Fruit fly (Drosophila melanogaster) whole organism, embryonic: ENCODE measurements around the gene CG14830.

Experiments used
- B-H1 ChIP-seq: fragments of 200-800 bp; sonication (Bioruptor generic); IDR thresholded peaks from 3 replicates; pipeline ENCODE4 v1.3.6; 2022; ENCODE audit warnings: missing biosample characterization, missing genetic modification characterization
- Blimp-1 ChIP-seq: fragments of 200-800 bp; sonication (Bioruptor generic); optimal IDR thresholded peaks from 3 replicates; lab custom pipeline; 2018; ENCODE audit warnings: missing biosample characterization, missing genetic modification characterization, mild to moderate bottlenecking, moderate library complexity, missing genetic modification reagents
- C15 ChIP-seq: fragments of 200-800 bp; sonication (Bioruptor generic); IDR thresholded peaks from 3 replicates; pipeline ENCODE4 v1.3.6; 2022; ENCODE audit warnings: missing biosample characterization, missing genetic modification characterization
- CG10959 ChIP-seq: fragments of 200-800 bp; sonication (Bioruptor generic); IDR thresholded peaks from 2 replicates; pipeline ENCODE4 v1.3.6; 2022; ENCODE audit warnings: missing biosample characterization, missing genetic modification characterization
- CG11085 ChIP-seq: fragments of 200-800 bp; sonication (Bioruptor generic); IDR thresholded peaks from 2 replicates; pipeline ENCODE4 v1.3.6; 2022; ENCODE audit warnings: missing biosample characterization, missing genetic modification characterization
- CG12236 ChIP-seq: fragments of 200-800 bp; sonication (Bioruptor generic); optimal IDR thresholded peaks from 2 replicates; lab custom pipeline; 2016; ENCODE audit warnings: missing biosample characterization, missing genetic modification characterization
- CG12942 ChIP-seq: fragments of 200-800 bp; sonication (Bioruptor generic); optimal IDR thresholded peaks from 3 replicates; lab custom pipeline; 2016; ENCODE audit warnings: missing biosample characterization, missing genetic modification characterization
- CG1529 ChIP-seq: fragments of 200-800 bp; sonication (Bioruptor generic); optimal IDR thresholded peaks from 3 replicates; lab custom pipeline; 2018; ENCODE audit warnings: missing biosample characterization, missing genetic modification characterization
- CG16779 ChIP-seq: fragments of 200-800 bp; sonication (Bioruptor generic); IDR thresholded peaks from 2 replicates; pipeline ENCODE4 v1.3.6; 2022; ENCODE audit warnings: missing biosample characterization, missing genetic modification characterization
- CG2199 ChIP-seq: fragments of 200-800 bp; sonication (Bioruptor generic); IDR thresholded peaks from 3 replicates; pipeline ENCODE4 v1.3.6; 2022; ENCODE audit warnings: missing biosample characterization, missing genetic modification characterization
- CG30431 ChIP-seq: fragments of 200-800 bp; sonication (Bioruptor generic); optimal IDR thresholded peaks from 2 replicates; lab custom pipeline; 2017; ENCODE audit warnings: missing biosample characterization, missing genetic modification characterization
- CG4424 ChIP-seq: fragments of 200-800 bp; sonication (Bioruptor generic); optimal IDR thresholded peaks from 3 replicates; lab custom pipeline; 2016; ENCODE audit warnings: missing biosample characterization, missing genetic modification characterization
- CG4707 ChIP-seq: fragments of 200-800 bp; sonication (Bioruptor generic); optimal IDR thresholded peaks from 2 replicates; lab custom pipeline; 2018; ENCODE audit warnings: missing biosample characterization, mild to moderate bottlenecking, missing genetic modification characterization, moderate library complexity
- CG7786 ChIP-seq: fragments of 200-800 bp; sonication (Bioruptor generic); optimal IDR thresholded peaks from 2 replicates; lab custom pipeline; 2016; ENCODE audit warnings: missing biosample characterization, missing genetic modification characterization
- CG7987 ChIP-seq: fragments of 200-800 bp; sonication (Bioruptor generic); optimal IDR thresholded peaks from 2 replicates; lab custom pipeline; 2018; ENCODE audit warnings: missing biosample characterization, mild to moderate bottlenecking, missing genetic modification characterization, moderate library complexity
- Drgx ChIP-seq: fragments of 200-800 bp; sonication (Bioruptor generic); IDR thresholded peaks from 2 replicates; pipeline ENCODE4 v1.3.6; 2022; ENCODE audit warnings: missing biosample characterization, missing genetic modification characterization
- E2f2 ChIP-seq: fragments of 200-800 bp; sonication (Bioruptor generic); IDR thresholded peaks from 2 replicates; pipeline ENCODE4 v1.3.6; 2022; ENCODE audit warnings: missing biosample characterization, missing genetic modification characterization
- Ets65A ChIP-seq: fragments of 200-800 bp; sonication (Bioruptor generic); peaks from one replicate; lab custom pipeline; 2016; ENCODE audit warnings: missing biosample characterization, missing genetic modification characterization
- Fer2 ChIP-seq: fragments of 200-800 bp; sonication (Bioruptor generic); optimal IDR thresholded peaks from 2 replicates; lab custom pipeline; 2018; ENCODE audit warnings: missing biosample characterization, mild to moderate bottlenecking, missing genetic modification characterization, moderate library complexity
- GATAe ChIP-seq: fragments of 200-800 bp; sonication (Bioruptor generic); conservative IDR thresholded peaks from 2 replicates; pipeline ENCODE4 v1.3.6; 2022; ENCODE audit warnings: missing biosample characterization, missing genetic modification characterization
- Gsc ChIP-seq: fragments of 200-800 bp; sonication (Bioruptor generic); IDR thresholded peaks from 2 replicates; pipeline ENCODE4 v1.3.6; 2022; ENCODE audit warnings: missing biosample characterization, missing genetic modification characterization
- Gug ChIP-seq: fragments of 200-800 bp; sonication (Bioruptor generic); IDR thresholded peaks from 4 replicates; pipeline ENCODE4 v1.3.6; 2022; ENCODE audit warnings: missing biosample characterization, missing genetic modification characterization
- HLH4C ChIP-seq: fragments of 200-800 bp; sonication (Bioruptor generic); IDR thresholded peaks from 3 replicates; pipeline ENCODE4 v1.3.6; 2022; ENCODE audit warnings: missing biosample characterization, missing genetic modification characterization; ENCODE audit not compliant: partially characterized antibody
- Hey ChIP-seq: fragments of 200-800 bp; sonication (Bioruptor generic); optimal IDR thresholded peaks from 3 replicates; lab custom pipeline; 2018; ENCODE audit warnings: missing biosample characterization, mild to moderate bottlenecking, missing genetic modification characterization
- Mes4 ChIP-seq: fragments of 200-800 bp; sonication (Bioruptor generic); optimal IDR thresholded peaks from 2 replicates; lab custom pipeline; 2016; ENCODE audit warnings: missing biosample characterization, missing genetic modification characterization
- NFAT ChIP-seq: fragments of 200-800 bp; sonication (Bioruptor generic); IDR thresholded peaks from 2 replicates; pipeline ENCODE4 v1.3.6; 2022; ENCODE audit warnings: missing biosample characterization, missing genetic modification characterization
- Neu2 ChIP-seq: fragments of 200-800 bp; sonication (Bioruptor generic); optimal IDR thresholded peaks from 3 replicates; lab custom pipeline; 2016; ENCODE audit warnings: missing biosample characterization, missing genetic modification characterization, borderline replicate concordance
- PHDP ChIP-seq: fragments of 200-800 bp; sonication (Bioruptor generic); optimal IDR thresholded peaks from 3 replicates; lab custom pipeline; 2018; ENCODE audit warnings: missing biosample characterization, mild to moderate bottlenecking, missing genetic modification characterization, moderate library complexity
- Side ChIP-seq: fragments of 200-800 bp; sonication (Bioruptor generic); optimal IDR thresholded peaks from 2 replicates; lab custom pipeline; 2016; ENCODE audit warnings: missing biosample characterization, missing genetic modification characterization
- Trl ChIP-seq, 3 experiments: fragments of >200 bp in 2 of 3; fragments of 200-800 bp in 1 of 3; sonication (Bioruptor generic) in 1 of 3; optimal IDR thresholded peaks; 2 replicates in 1 of 3; 3 replicates in 2 of 3; lab custom pipeline; 2016 to 2017; ENCODE audit warnings: missing biosample characterization in 1 of 3, missing genetic modification characterization in 1 of 3
- Vsx1 ChIP-seq: fragments of 200-800 bp; sonication (Bioruptor generic); optimal IDR thresholded peaks from 2 replicates; lab custom pipeline; 2017; ENCODE audit warnings: missing biosample characterization, mild to moderate bottlenecking, missing genetic modification characterization, missing genetic modification reagents
- cas ChIP-seq: fragments of 200-800 bp; sonication (Bioruptor generic); IDR thresholded peaks from 2 replicates; pipeline ENCODE4 v1.3.6; 2022; ENCODE audit warnings: missing biosample characterization, missing genetic modification characterization
- cg ChIP-seq: fragments of 200-800 bp; sonication (Bioruptor generic); optimal IDR thresholded peaks from 3 replicates; lab custom pipeline; 2019; ENCODE audit warnings: missing biosample characterization, mild to moderate bottlenecking, missing genetic modification characterization, moderate library complexity
- chm ChIP-seq: fragments of 200-800 bp; sonication (Bioruptor generic); IDR thresholded peaks from 2 replicates; pipeline ENCODE4 v1.3.6; 2022; ENCODE audit warnings: missing biosample characterization, missing genetic modification characterization
- grn ChIP-seq: fragments of 200-800 bp; sonication (Bioruptor generic); optimal IDR thresholded peaks from 3 replicates; lab custom pipeline; 2017; ENCODE audit warnings: missing biosample characterization, missing genetic modification characterization
- hth ChIP-seq: fragments of >200 bp; optimal IDR thresholded peaks from 2 replicates; lab custom pipeline; 2017; ENCODE audit warnings: inconsistent platforms
- kah ChIP-seq: fragments of 200-800 bp; sonication (Bioruptor generic); optimal IDR thresholded peaks from 2 replicates; lab custom pipeline; 2018; ENCODE audit warnings: missing biosample characterization, mild to moderate bottlenecking, missing genetic modification characterization
- nmo ChIP-seq: fragments of 200-800 bp; sonication (Bioruptor generic); optimal IDR thresholded peaks from 2 replicates; lab custom pipeline; 2018; ENCODE audit warnings: missing biosample characterization, mild to moderate bottlenecking, missing genetic modification characterization, moderate library complexity
- prd ChIP-seq, 3 experiments: fragments of >200 bp in 2 of 3; fragments of 200-800 bp in 1 of 3; sonication (Bioruptor generic) in 1 of 3; optimal IDR thresholded peaks in 2 of 3; IDR thresholded peaks in 1 of 3; 2 replicates in 2 of 3; 3 replicates in 1 of 3; pipeline versions ENCODE4 v1.3.6 to Lab custom; 2017 to 2022; ENCODE audit warnings: missing biosample characterization in 1 of 3, missing genetic modification characterization in 1 of 3
- repo ChIP-seq: fragments of 200-800 bp; sonication (Bioruptor generic); optimal IDR thresholded peaks from 2 replicates; lab custom pipeline; 2016; ENCODE audit warnings: missing biosample characterization, missing genetic modification characterization
- scrt ChIP-seq: fragments of 200-800 bp; sonication (Bioruptor generic); optimal IDR thresholded peaks from 2 replicates; lab custom pipeline; 2018; ENCODE audit warnings: missing biosample characterization, mild to moderate bottlenecking, missing genetic modification characterization, moderate library complexity
- sens ChIP-seq: fragments of 200-800 bp; sonication (Bioruptor generic); peaks from one replicate; lab custom pipeline; 2016; ENCODE audit warnings: missing biosample characterization, missing genetic modification characterization
- sisA ChIP-seq: fragments of 200-800 bp; sonication (Bioruptor generic); IDR thresholded peaks from 2 replicates; pipeline ENCODE4 v1.3.6; 2022; ENCODE audit warnings: missing biosample characterization, missing genetic modification characterization
- sna ChIP-seq: fragments of 200-800 bp; sonication (Bioruptor generic); IDR thresholded peaks from 2 replicates; pipeline ENCODE4 v1.3.6; 2022; ENCODE audit warnings: missing biosample characterization, missing genetic modification characterization; ENCODE audit not compliant: partially characterized antibody
- so ChIP-seq: fragments of 200-800 bp; sonication (Bioruptor generic); IDR thresholded peaks from 3 replicates; pipeline ENCODE4 v1.3.6; 2022; ENCODE audit warnings: missing biosample characterization, missing genetic modification characterization
- sqz ChIP-seq: fragments of 200-800 bp; sonication (Bioruptor generic); optimal IDR thresholded peaks from 3 replicates; lab custom pipeline; 2018; ENCODE audit warnings: missing biosample characterization, mild to moderate bottlenecking, missing genetic modification characterization
- tx ChIP-seq: fragments of 200-800 bp; sonication (Bioruptor generic); optimal IDR thresholded peaks from 2 replicates; lab custom pipeline; 2016; ENCODE audit warnings: missing biosample characterization, missing genetic modification characterization
- zen2 ChIP-seq: fragments of 200-800 bp; sonication (Bioruptor generic); IDR thresholded peaks from 3 replicates; pipeline ENCODE4 v1.3.6; 2022; ENCODE audit warnings: missing biosample characterization, missing genetic modification characterization; ENCODE audit not compliant: partially characterized antibody
- zf30C ChIP-seq: fragments of 200-800 bp; sonication (Bioruptor generic); optimal IDR thresholded peaks from 3 replicates; lab custom pipeline; 2018; ENCODE audit warnings: missing biosample characterization, mild to moderate bottlenecking, missing genetic modification characterization

Gene CG14830

dm6 chr3L:7254724-7255123 is 9.0 kb downstream of the CG14830 start:
- TF ChIP-seq prd (optimal IDR thresholded peaks at IDR 0.05; lab: Kevin White, UChicago) (no peak), prd (GFP tag; IDR thresholded peaks at IDR 0.05; lab: Robert Waterston, UW) (0 out of 3 replicates have a peak, but pooled peaks have one; percentile 27), Blimp-1 (GFP tag; lab: Kevin White, UChicago) (peak; percentile 63), Side (GFP tag; lab: Kevin White, UChicago) (no peak), Neu2 (GFP tag; lab: Kevin White, UChicago) (no peak), sens (GFP tag; lab: Kevin White, UChicago) (peak; percentile 71), Ets65A (GFP tag; lab: Kevin White, UChicago) (peak; percentile 53), sisA (GFP tag; lab: Robert Waterston, UW) (peak; percentile 25; the same call in 1 of the 2 replicates)
- TF ChIP-seq, all 482 proteins: peak for 5

DNA sequence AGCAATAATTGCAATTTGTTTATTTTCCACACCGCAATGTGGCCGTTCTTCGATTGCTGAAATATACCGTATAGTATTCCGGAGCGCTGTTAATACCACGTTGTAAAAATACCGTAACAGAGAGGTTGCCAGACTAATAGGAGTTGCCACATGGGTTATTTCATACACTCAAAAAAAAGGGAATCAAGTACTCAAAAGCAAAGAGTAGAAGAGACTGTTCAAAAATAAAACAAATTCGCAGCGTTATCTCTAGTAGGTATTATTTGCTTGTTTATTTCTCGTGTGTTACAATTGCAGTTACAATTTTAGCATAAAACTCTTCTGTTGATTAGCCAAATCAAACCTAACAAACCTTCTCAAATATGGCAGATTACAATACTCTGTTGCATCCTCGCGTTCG is 13.3 kb downstream of the CG14830 start, which contains the start of gene MED4:
Gene MED4 (minus strand): TSS at position 59 of the 400 bp plus-strand sequence.
- TF ChIP-seq Hey: no peak
- peak; percentile 43; the same call in 2 of the 3 replicates for TF ChIP-seq B-H1
- TF ChIP-seq cas (GFP tag; lab: Robert Waterston, UW): no peak
- TF ChIP-seq Gsc (GFP tag; lab: Robert Waterston, UW): no peak
- peak; percentile 33 for TF ChIP-seq CG1529 (GFP tag; lab: Kevin White, UChicago)
- TF ChIP-seq hth (lab: Kevin White, UChicago): no peak
- peak; percentile 70; the same call in 2 of the 3 replicates for TF ChIP-seq CG2199 (GFP tag; lab: Robert Waterston, UW)
- peak; percentile 83 for TF ChIP-seq CG4424 (GFP tag; lab: Kevin White, UChicago)
- peak; percentile 83 for TF ChIP-seq repo (GFP tag; lab: Kevin White, UChicago)
- TF ChIP-seq Fer2 (tag; lab: Kevin White, UChicago): no peak
- TF ChIP-seq zf30C: peak; percentile 97
- TF ChIP-seq NFAT (GFP tag; lab: Robert Waterston, UW): peak; percentile 85
- TF ChIP-seq Trl (optimal IDR thresholded peaks at IDR 0.05; lab: Kevin White, UChicago): no peak
- TF ChIP-seq Trl (GFP tag; optimal IDR thresholded peaks at IDR 0.05; lab: Kevin White, UChicago): peak; percentile 84
- peak; percentile 71 for TF ChIP-seq CG12236 (GFP tag; lab: Kevin White, UChicago)
- peak; percentile 79 for TF ChIP-seq CG16779 (GFP tag; lab: Robert Waterston, UW)
- TF ChIP-seq nmo (GFP tag; lab: Kevin White, UChicago): peak; percentile 74
- no peak for TF ChIP-seq sqz (GFP tag; lab: Kevin White, UChicago)
- no peak for TF ChIP-seq sna (GFP tag; lab: Robert Waterston, UW)
- TF ChIP-seq E2f2 (GFP tag; lab: Robert Waterston, UW): peak; percentile 67; the same call in 1 of the 2 replicates
- peak; percentile 8 for TF ChIP-seq kah (GFP tag; lab: Kevin White, UChicago)
- peak; percentile 69 for TF ChIP-seq scrt (GFP tag; lab: Kevin White, UChicago)
- peak; percentile 82 for TF ChIP-seq tx
- TF ChIP-seq Mes4 (GFP tag; lab: Kevin White, UChicago): peak; percentile 74
- TF ChIP-seq HLH4C: no peak
- TF ChIP-seq so (GFP tag; lab: Robert Waterston, UW): peak; percentile 54; the same call in 1 of the 3 replicates
- TF ChIP-seq C15 (GFP tag; lab: Robert Waterston, UW): peak; percentile 41; the same call in 1 of the 3 replicates
- peak; percentile 65 for TF ChIP-seq CG7987
- peak; percentile 90 for TF ChIP-seq chm (GFP tag; lab: Robert Waterston, UW)
- no peak for TF ChIP-seq CG4707
- TF ChIP-seq CG12942 (GFP tag; lab: Kevin White, UChicago): peak; percentile 83
- TF ChIP-seq CG10959 (GFP tag; lab: Robert Waterston, UW): no peak
- TF ChIP-seq Gug: peak; percentile 64; the same call in 3 of the 4 replicates
- TF ChIP-seq Vsx1 (GFP tag; lab: Kevin White, UChicago): no peak
- TF ChIP-seq PHDP (tag; lab: Kevin White, UChicago): peak; percentile 83
- peak; percentile 87 for TF ChIP-seq CG7786 (GFP tag; lab: Kevin White, UChicago)
- no peak for TF ChIP-seq grn
- TF ChIP-seq CG11085 (GFP tag; lab: Robert Waterston, UW): peak; percentile 79
- TF ChIP-seq cg (GFP tag; lab: Kevin White, UChicago): no peak
- peak; percentile 83 for TF ChIP-seq Drgx (GFP tag; lab: Robert Waterston, UW)
- TF ChIP-seq zen2: no peak
- TF ChIP-seq GATAe (GFP tag; lab: Robert Waterston, UW): no peak
- TF ChIP-seq CG30431: peak; percentile 42
